Worm (Caenorhabditis elegans) whole organism, L2 larva: Measurements from ENCODE around the gene sna-3.

Source experiments
- ZK546.5 ChIP-seq: sonication (generic microtip); optimal IDR thresholded peaks from 2 replicates; lab custom pipeline; 2017; ENCODE audit warnings: missing biosample characterization, missing genetic modification characterization
- alr-1 ChIP-seq: fragments of 150-350 bp; optimal IDR thresholded peaks from 2 replicates; lab custom pipeline; 2014; ENCODE audit warnings: missing biosample characterization, missing genetic modification characterization
- egl-27 ChIP-seq: sonication (generic microtip); optimal IDR thresholded peaks from 3 replicates; lab custom pipeline; 2017; ENCODE audit warnings: missing biosample characterization, missing genetic modification reagents, missing genetic modification characterization
- lin-11 ChIP-seq: fragments of 150-350 bp; sonication (generic microtip); optimal IDR thresholded peaks from 2 replicates; lab custom pipeline; 2014; ENCODE audit warnings: missing biosample characterization, missing genetic modification characterization, inconsistent platforms, mixed read lengths
- lsy-2 ChIP-seq, 2 experiments: fragments of 150-350 bp in 1 of 2; sonication (generic microtip) in 1 of 2; optimal IDR thresholded peaks; 2 replicates each; lab custom pipeline; 2014 to 2017; ENCODE audit warnings: missing biosample characterization in 2 of 2, missing genetic modification characterization in 2 of 2
- nhr-6 ChIP-seq: fragments of 150-350 bp; optimal IDR thresholded peaks from 2 replicates; lab custom pipeline; 2014; ENCODE audit warnings: missing biosample characterization, missing genetic modification characterization

DNA sequence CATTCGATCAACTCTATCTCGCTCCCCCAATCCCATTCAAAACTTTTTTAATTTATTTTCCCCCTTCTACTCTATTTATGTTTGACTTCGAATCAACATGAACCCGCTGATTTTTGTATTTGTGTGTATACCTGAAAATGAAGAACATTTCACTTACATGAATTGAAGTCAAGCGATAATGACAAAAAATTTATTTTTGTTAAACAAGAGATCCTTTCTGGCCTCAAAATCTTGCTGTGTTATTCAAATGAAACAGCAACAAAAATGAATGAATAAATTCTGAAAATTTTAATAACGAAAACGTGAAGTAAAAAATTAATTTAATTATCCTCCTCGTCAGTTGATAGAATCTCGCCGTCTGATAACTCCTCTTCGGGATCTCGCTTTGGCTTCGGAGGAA, 3.6 kb downstream of the sna-3 start:
- TF ChIP-seq egl-27 (tag; lab: Kevin White, UChicago) (no peak), lin-11 (tag; lab: Kevin White, UChicago) (no peak), ZK546.5 (no peak), lsy-2 (tag; optimal IDR thresholded peaks at IDR 0.05; lab: Kevin White, UChicago) (no peak), alr-1 (tag; lab: Kevin White, UChicago) (no peak), nhr-6 (no peak)
